Worm (Caenorhabditis elegans) whole organism, L2 larva: ENCODE measurements around the gene F56F10.1.

ENCODE experiments used
- C34F6.9 ChIP-seq: fragments of 150-350 bp; optimal IDR thresholded peaks from 2 replicates; lab custom pipeline; 2014; ENCODE audit warnings: missing biosample characterization, missing genetic modification characterization
- Y55F3AM.14 ChIP-seq: fragments of 200-800 bp; sonication (Bioruptor generic); optimal IDR thresholded peaks from 2 replicates; lab custom pipeline; 2018; ENCODE audit warnings: mild to moderate bottlenecking, missing genetic modification characterization, missing compliant biosample characterization
- ZK546.5 ChIP-seq: sonication (generic microtip); optimal IDR thresholded peaks from 2 replicates; lab custom pipeline; 2017; ENCODE audit warnings: missing biosample characterization, missing genetic modification characterization
- ama-1 ChIP-seq: fragments of 150-350 bp; optimal IDR thresholded peaks from 2 replicates; lab custom pipeline; 2018; ENCODE audit warnings: inconsistent platforms
- blmp-1 ChIP-seq: sonication (generic microtip); optimal IDR thresholded peaks from 2 replicates; lab custom pipeline; 2017; ENCODE audit warnings: missing genetic modification characterization, mild to moderate bottlenecking, missing compliant biosample characterization, antibody characterized with exemption, moderate library complexity; ENCODE audit not compliant: insufficient read depth
- ceh-16 ChIP-seq: fragments of 150-350 bp; optimal IDR thresholded peaks from 2 replicates; lab custom pipeline; 2014; ENCODE audit warnings: missing biosample characterization, missing genetic modification characterization
- crh-2 ChIP-seq: sonication (generic microtip); optimal IDR thresholded peaks from 2 replicates; lab custom pipeline; 2017; ENCODE audit warnings: missing biosample characterization, missing genetic modification characterization
- egl-27 ChIP-seq: sonication (generic microtip); optimal IDR thresholded peaks from 3 replicates; lab custom pipeline; 2017; ENCODE audit warnings: missing biosample characterization, missing genetic modification reagents, missing genetic modification characterization
- elt-1 ChIP-seq: fragments of 150-350 bp; optimal IDR thresholded peaks from 2 replicates; lab custom pipeline; 2014; ENCODE audit warnings: missing biosample characterization, missing genetic modification characterization
- elt-3 ChIP-seq: sonication (generic microtip); optimal IDR thresholded peaks from 2 replicates; lab custom pipeline; 2017; ENCODE audit warnings: missing biosample characterization, missing genetic modification characterization
- fos-1 ChIP-seq: fragments of 150-350 bp; optimal IDR thresholded peaks from 2 replicates; lab custom pipeline; 2014; ENCODE audit warnings: missing biosample characterization, missing genetic modification characterization
- gmeb-1 ChIP-seq: fragments of 150-350 bp; optimal IDR thresholded peaks from 2 replicates; lab custom pipeline; 2014; ENCODE audit warnings: missing biosample characterization, missing genetic modification characterization
- lin-11 ChIP-seq: fragments of 150-350 bp; sonication (generic microtip); optimal IDR thresholded peaks from 2 replicates; lab custom pipeline; 2014; ENCODE audit warnings: missing biosample characterization, missing genetic modification characterization, inconsistent platforms, mixed read lengths
- lin-39 ChIP-seq: fragments of 150-350 bp; optimal IDR thresholded peaks from 2 replicates; lab custom pipeline; 2014; ENCODE audit warnings: missing biosample characterization, missing genetic modification reagents, missing genetic modification characterization
- mab-5 ChIP-seq: fragments of 150-350 bp; optimal IDR thresholded peaks from 2 replicates; lab custom pipeline; 2014; ENCODE audit warnings: missing biosample characterization, missing genetic modification characterization
- mbf-1 ChIP-seq: sonication (generic microtip); optimal IDR thresholded peaks from 2 replicates; lab custom pipeline; 2017; ENCODE audit warnings: missing biosample characterization, missing genetic modification characterization
- nhr-10 ChIP-seq: sonication (generic microtip); optimal IDR thresholded peaks from 2 replicates; lab custom pipeline; 2017; ENCODE audit warnings: missing biosample characterization, missing genetic modification characterization
- nhr-11 ChIP-seq: fragments of 150-350 bp; optimal IDR thresholded peaks from 2 replicates; lab custom pipeline; 2014; ENCODE audit warnings: missing biosample characterization, missing genetic modification characterization
- nhr-129 ChIP-seq: fragments of 150-350 bp; optimal IDR thresholded peaks from 2 replicates; lab custom pipeline; 2014; ENCODE audit warnings: missing biosample characterization, missing genetic modification characterization
- nhr-23 ChIP-seq: fragments of 150-350 bp; optimal IDR thresholded peaks from 2 replicates; lab custom pipeline; 2014; ENCODE audit warnings: missing biosample characterization, missing genetic modification reagents, missing genetic modification characterization
- nhr-25 ChIP-seq: fragments of 150-350 bp; sonication (generic microtip); optimal IDR thresholded peaks from 3 replicates; lab custom pipeline; 2014; ENCODE audit warnings: missing biosample characterization, missing genetic modification characterization
- nhr-6 ChIP-seq: fragments of 150-350 bp; optimal IDR thresholded peaks from 2 replicates; lab custom pipeline; 2014; ENCODE audit warnings: missing biosample characterization, missing genetic modification characterization
- nhr-77 ChIP-seq: fragments of 150-350 bp; optimal IDR thresholded peaks from 2 replicates; lab custom pipeline; 2014; ENCODE audit warnings: missing biosample characterization, missing genetic modification characterization
- skn-1 ChIP-seq: sonication (generic microtip); optimal IDR thresholded peaks from 2 replicates; lab custom pipeline; 2017; ENCODE audit warnings: missing biosample characterization, missing genetic modification characterization
- sma-9 ChIP-seq, 2 experiments: fragments of 150-350 bp in 1 of 2; sonication (generic microtip) in 1 of 2; optimal IDR thresholded peaks; 2 replicates each; lab custom pipeline; 2014 to 2016; ENCODE audit warnings: missing genetic modification characterization in 2 of 2, mild to moderate bottlenecking in 1 of 2, missing biosample characterization in 1 of 2, missing compliant biosample characterization in 1 of 2, missing genetic modification reagents in 1 of 2, moderate library complexity in 1 of 2
- snpc-4 ChIP-seq: fragments of 150-350 bp; optimal IDR thresholded peaks from 2 replicates; lab custom pipeline; 2014; ENCODE audit warnings: missing biosample characterization, missing genetic modification characterization
- unc-55 ChIP-seq: fragments of 150-350 bp; sonication (generic microtip); optimal IDR thresholded peaks from 3 replicates; lab custom pipeline; 2014; ENCODE audit warnings: missing biosample characterization, missing genetic modification reagents, missing genetic modification characterization
- unc-62 ChIP-seq: fragments of 150-350 bp; optimal IDR thresholded peaks from 2 replicates; lab custom pipeline; 2014; ENCODE audit warnings: missing biosample characterization, missing genetic modification reagents, missing genetic modification characterization
- zag-1 ChIP-seq: fragments of 150-350 bp; optimal IDR thresholded peaks from 2 replicates; lab custom pipeline; 2014; ENCODE audit warnings: missing biosample characterization, missing genetic modification characterization
- ztf-11 ChIP-seq: sonication (generic microtip); optimal IDR thresholded peaks from 2 replicates; lab custom pipeline; 2017; ENCODE audit warnings: missing biosample characterization, missing genetic modification characterization
- ztf-4 ChIP-seq: fragments of 150-350 bp; optimal IDR thresholded peaks from 2 replicates; lab custom pipeline; 2014; ENCODE audit warnings: missing biosample characterization, missing genetic modification characterization

The F56F10.1 gene

DNA sequence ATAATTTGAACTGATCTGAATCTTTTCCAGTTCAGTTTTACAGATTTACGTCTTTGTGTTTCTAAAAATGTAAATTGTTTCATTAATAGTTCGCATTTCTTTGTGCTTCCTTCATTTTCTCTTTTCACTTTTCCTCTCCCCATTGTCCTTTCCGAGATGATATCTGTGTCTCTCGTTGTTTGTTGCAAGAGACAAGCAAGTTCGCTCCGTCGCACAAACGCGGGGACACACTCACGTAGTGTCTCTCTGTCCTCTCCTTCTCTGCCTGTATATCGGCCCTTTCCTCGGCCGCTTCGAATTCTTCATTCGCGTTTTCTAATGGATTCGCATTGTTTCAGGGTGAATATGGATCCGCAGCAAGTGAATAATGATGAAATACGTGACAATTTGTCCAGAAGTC is 4.5 kb downstream of the F56F10.1 start, which contains the start of gene ZC13.1 (continued):
- TF ChIP-seq ztf-11 (tag; lab: Kevin White, UChicago) (no peak), ztf-4 (tag; lab: Kevin White, UChicago) (no peak), nhr-23 (tag; lab: Kevin White, UChicago) (no peak), C34F6.9 (peak; percentile 87), fos-1 (tag; lab: Kevin White, UChicago) (peak; percentile 85), nhr-129 (tag; lab: Kevin White, UChicago) (peak; percentile 94), elt-3 (no peak), nhr-10 (tag; lab: Kevin White, UChicago) (no peak), elt-1 (tag; lab: Kevin White, UChicago) (no peak), mbf-1 (tag; lab: Kevin White, UChicago) (no peak), crh-2 (tag; lab: Kevin White, UChicago) (peak; percentile 64), lin-39 (tag; lab: Kevin White, UChicago) (no peak), Y55F3AM.14 (GFP tag; lab: Kevin White, UChicago) (no peak)
- TF ChIP-seq, all 48 proteins: peak for 18

DNA sequence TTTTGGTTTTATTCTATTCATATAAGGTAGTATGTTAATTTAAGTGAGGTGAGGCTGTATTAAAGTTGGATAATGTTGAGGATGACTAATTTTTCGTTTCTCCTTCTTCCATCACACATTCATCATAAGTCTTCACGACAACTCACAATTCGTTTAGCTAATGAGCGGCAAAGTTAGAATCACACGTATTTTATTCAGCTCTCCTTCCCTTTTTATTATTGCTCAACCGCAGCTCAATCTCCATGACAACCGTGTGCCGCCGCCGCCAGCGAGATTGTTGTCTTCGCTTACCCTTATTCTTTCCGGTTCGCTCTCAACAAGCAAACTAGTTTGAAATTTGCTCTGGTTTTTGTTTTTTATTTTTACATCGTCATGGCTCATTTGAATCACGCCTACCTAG is 8.0 kb downstream of the F56F10.1 start, which contains the start of gene ZC13.2:
Gene ZC13.2, plus strand, starts transcription at position 301 of the 400 bp plus-strand sequence.
- TF ChIP-seq egl-27 (tag; lab: Kevin White, UChicago) (no peak), lin-11 (tag; lab: Kevin White, UChicago) (peak; percentile 31), mab-5 (tag; lab: Kevin White, UChicago) (no peak)
- TF ChIP-seq, all 48 proteins: peak for 1

DNA sequence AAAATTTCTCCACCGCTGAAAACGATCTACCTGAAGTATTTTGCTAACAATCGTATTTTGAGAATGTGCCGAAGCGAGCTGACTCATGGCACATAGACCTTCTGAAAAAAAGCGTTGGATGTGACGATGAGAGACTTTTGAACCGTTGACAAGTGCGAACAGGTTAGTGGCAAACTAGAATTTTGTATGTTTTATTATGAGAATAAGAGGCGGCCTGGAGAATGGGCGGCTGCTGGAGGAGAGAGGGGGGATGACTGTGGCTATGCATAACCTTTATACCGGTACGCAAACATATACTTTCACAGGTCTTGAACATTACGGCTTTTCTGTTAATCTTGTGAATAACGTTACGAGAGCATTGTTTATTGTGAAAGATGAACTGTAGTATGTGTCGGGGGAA is 15.9 kb downstream of the F56F10.1 start, which contains the start of gene mam-1:
Gene mam-1, minus strand, starts transcription at position 101 of the 400 bp plus-strand sequence.
- TF ChIP-seq gmeb-1 (tag; lab: Kevin White, UChicago) (no peak), nhr-11 (no peak), sma-9 (GFP tag; optimal IDR thresholded peaks at IDR 0.05; lab: Kevin White, UChicago) (no peak), sma-9 (tag; optimal IDR thresholded peaks at IDR 0.05; lab: Kevin White, UChicago) (no peak), unc-62 (GFP tag; lab: Kevin White, UChicago) (no peak), Y55F3AM.14 (GFP tag; lab: Kevin White, UChicago) (no peak), nhr-6 (tag; lab: Kevin White, UChicago) (no peak), mab-5 (tag; lab: Kevin White, UChicago) (no peak), blmp-1 (tag; lab: Kevin White, UChicago) (no peak), nhr-25 (tag; lab: Kevin White, UChicago) (no peak)

DNA sequence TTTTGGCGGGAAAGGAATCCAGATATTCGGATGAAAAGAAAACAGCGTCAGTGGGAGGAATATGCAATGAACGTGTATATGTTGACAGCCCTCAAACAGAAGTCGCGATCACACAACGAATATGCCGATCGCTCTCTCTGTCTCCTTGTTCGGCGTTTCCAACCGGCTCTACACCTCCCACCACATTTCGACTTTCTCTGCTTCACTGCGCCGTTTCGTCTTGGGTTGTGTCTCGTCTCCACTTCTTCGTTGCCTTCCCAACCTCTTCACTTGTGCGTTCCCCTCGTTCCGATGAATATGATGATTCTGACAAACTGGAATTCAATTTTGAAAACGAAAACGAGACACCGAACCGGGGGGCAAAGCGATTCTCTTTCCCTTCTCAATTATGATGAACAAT is 25.5 kb downstream of the F56F10.1 start, which contains the start of gene mab-7:
Gene mab-7, minus strand, starts transcription at position 101 of the 400 bp plus-strand sequence.
- TF ChIP-seq unc-55 (GFP tag; lab: Kevin White, UChicago) (no peak), mab-5 (tag; lab: Kevin White, UChicago) (no peak), egl-27 (tag; lab: Kevin White, UChicago) (no peak), nhr-129 (tag; lab: Kevin White, UChicago) (no peak), fos-1 (tag; lab: Kevin White, UChicago) (no peak), zag-1 (no peak), lin-11 (tag; lab: Kevin White, UChicago) (no peak), elt-3 (no peak), snpc-4 (no peak)
- TF ChIP-seq, all 48 proteins: peak for 0

DNA sequence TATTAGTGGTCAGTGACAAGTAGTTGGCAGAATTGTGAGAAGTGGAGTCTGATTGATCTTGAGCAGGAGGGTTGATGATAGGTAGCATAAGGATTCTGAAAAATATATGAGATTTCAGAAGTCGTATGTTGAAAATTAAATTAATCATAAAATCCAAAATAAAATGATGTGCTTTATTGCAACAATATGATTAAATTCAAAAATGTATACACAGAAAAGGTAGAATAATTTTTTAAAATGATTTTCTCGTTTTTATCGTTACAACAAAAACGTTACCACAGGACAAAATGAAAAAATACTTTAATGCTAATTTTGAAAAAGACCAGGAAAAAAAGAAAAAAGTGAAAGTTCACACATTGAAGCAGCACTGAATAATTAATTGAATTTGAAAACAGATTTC is 30.1 kb downstream of the F56F10.1 start, which contains the start of gene ZC13.10:
Gene ZC13.10, minus strand, starts transcription at position 101 of the 400 bp plus-strand sequence.
- TF ChIP-seq elt-1 (tag; lab: Kevin White, UChicago) (no peak), gmeb-1 (tag; lab: Kevin White, UChicago) (no peak), Y55F3AM.14 (GFP tag; lab: Kevin White, UChicago) (no peak), mab-5 (tag; lab: Kevin White, UChicago) (no peak), nhr-77 (tag; lab: Kevin White, UChicago) (no peak), ceh-16 (tag; lab: Kevin White, UChicago) (no peak), skn-1 (tag; lab: Kevin White, UChicago) (no peak), unc-55 (GFP tag; lab: Kevin White, UChicago) (no peak), ZK546.5 (no peak), ama-1 (lab: Kevin White, UChicago) (no peak), unc-62 (GFP tag; lab: Kevin White, UChicago) (no peak), nhr-10 (tag; lab: Kevin White, UChicago) (no peak), nhr-23 (tag; lab: Kevin White, UChicago) (no peak)
